Fruit fly (Drosophila melanogaster): ENCODE measurements around the gene MED10.

MED10 gene

DNA sequence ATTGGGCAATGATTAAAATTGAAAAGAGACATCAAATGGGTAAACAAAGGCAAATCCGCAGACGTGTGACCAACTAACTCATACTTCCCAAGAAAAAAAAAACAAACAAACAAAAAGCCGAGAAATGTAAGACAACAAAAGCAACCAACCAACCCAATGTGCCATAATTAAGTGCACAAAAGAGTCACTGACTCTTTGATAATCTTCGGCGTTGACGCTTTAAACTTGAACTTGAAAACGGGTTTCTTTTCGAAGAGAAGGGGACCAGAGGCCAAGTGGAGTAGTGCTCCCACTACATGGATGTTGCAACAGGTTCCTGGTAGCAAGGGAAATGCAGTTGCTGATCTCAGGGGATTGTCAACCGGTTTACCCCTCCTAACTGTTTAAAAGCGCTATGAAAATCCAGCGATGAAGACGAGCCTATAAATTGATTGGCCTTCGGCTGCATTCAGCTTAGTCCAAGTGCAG lies 48.1 kb downstream of the MED10 start, which contains the start of gene CG13064:
Gene CG13064, plus strand, starts transcription at position 418 of the 468 bp plus-strand sequence.
- no peak for TF ChIP-seq CG11093 (GFP tag; IDR thresholded peaks at IDR 0.05)
- no peak for TF ChIP-seq tx (GFP tag; optimal IDR thresholded peaks at IDR 0.05)
- TF ChIP-seq Hr78 (GFP tag; optimal IDR thresholded peaks at IDR 0.05) = peak in 1 of 2 experiments; percentile 87
- TF ChIP-seq CG12744 (GFP tag; optimal IDR thresholded peaks at IDR 0.05) = no peak
- TF ChIP-seq jigr1 (GFP tag; IDR thresholded peaks at IDR 0.05) = no peak
- TF ChIP-seq D19A (tag; optimal IDR thresholded peaks at IDR 0.05) = no peak
- TF ChIP-seq CG2875 (GFP tag; optimal IDR thresholded peaks at IDR 0.05) = no peak
- no peak for TF ChIP-seq dpn (GFP tag; optimal IDR thresholded peaks at IDR 0.05)
- 0 out of 4 replicates have a peak, but pooled peaks have one; percentile 65 for TF ChIP-seq chinmo (GFP tag; IDR thresholded peaks at IDR 0.05; ENCODE audit: partially characterized antibody)
- TF ChIP-seq abd-A (tag; optimal IDR thresholded peaks at IDR 0.05) = peak; percentile 75
- TF ChIP-seq nerfin-2 (GFP tag; IDR thresholded peaks at IDR 0.05; ENCODE audit: partially characterized antibody) = no peak
- no peak for TF ChIP-seq dimm (GFP tag; IDR thresholded peaks at IDR 0.05)
- peak; percentile 56 for TF ChIP-seq oc (tag; optimal IDR thresholded peaks at IDR 0.05)
- TF ChIP-seq Mad (GFP tag; optimal IDR thresholded peaks at IDR 0.05) = no peak
- TF ChIP-seq Fer3 (tag; optimal IDR thresholded peaks at IDR 0.05) = no peak
- no peak for TF ChIP-seq shn (GFP tag; optimal IDR thresholded peaks at IDR 0.05)
- TF ChIP-seq CG32772 (GFP tag; IDR thresholded peaks at IDR 0.05) = no peak
- no peak for TF ChIP-seq zen (tag; optimal IDR thresholded peaks at IDR 0.05)
- no peak for TF ChIP-seq CG12236 (GFP tag; optimal IDR thresholded peaks at IDR 0.05)
- peak; percentile 27 for TF ChIP-seq CG15269 (tag; optimal IDR thresholded peaks at IDR 0.05)
- no peak for TF ChIP-seq jing (GFP tag; optimal IDR thresholded peaks at IDR 0.05)
- peak; percentile 50 for TF ChIP-seq CG12769 (tag; optimal IDR thresholded peaks at IDR 0.05)
- no peak for TF ChIP-seq Hsf (GFP tag; optimal IDR thresholded peaks at IDR 0.05)
- no peak for TF ChIP-seq CG15073 (GFP tag; optimal IDR thresholded peaks at IDR 0.05)
- TF ChIP-seq Awh (GFP tag; IDR thresholded peaks at IDR 0.05) = peak; percentile 19; the same call in 1 of the 2 replicates
- no peak for TF ChIP-seq CG10321 (GFP tag; IDR thresholded peaks at IDR 0.05)
- TF ChIP-seq BtbVII (GFP tag; optimal IDR thresholded peaks at IDR 0.05) = no peak
- TF ChIP-seq CG17568 (GFP tag; optimal IDR thresholded peaks at IDR 0.05) = no peak
- no peak for TF ChIP-seq CG12071 (GFP tag; optimal IDR thresholded peaks at IDR 0.05)
- no peak for TF ChIP-seq Jarid2 (GFP tag; optimal IDR thresholded peaks at IDR 0.05)
- no peak for TF ChIP-seq esg (GFP tag; conservative IDR thresholded peaks at IDR 0.05)
- peak; percentile 8 for TF ChIP-seq nom (GFP tag; optimal IDR thresholded peaks at IDR 0.05)
- TF ChIP-seq p53 (GFP tag; optimal IDR thresholded peaks at IDR 0.05) = no peak

DNA sequence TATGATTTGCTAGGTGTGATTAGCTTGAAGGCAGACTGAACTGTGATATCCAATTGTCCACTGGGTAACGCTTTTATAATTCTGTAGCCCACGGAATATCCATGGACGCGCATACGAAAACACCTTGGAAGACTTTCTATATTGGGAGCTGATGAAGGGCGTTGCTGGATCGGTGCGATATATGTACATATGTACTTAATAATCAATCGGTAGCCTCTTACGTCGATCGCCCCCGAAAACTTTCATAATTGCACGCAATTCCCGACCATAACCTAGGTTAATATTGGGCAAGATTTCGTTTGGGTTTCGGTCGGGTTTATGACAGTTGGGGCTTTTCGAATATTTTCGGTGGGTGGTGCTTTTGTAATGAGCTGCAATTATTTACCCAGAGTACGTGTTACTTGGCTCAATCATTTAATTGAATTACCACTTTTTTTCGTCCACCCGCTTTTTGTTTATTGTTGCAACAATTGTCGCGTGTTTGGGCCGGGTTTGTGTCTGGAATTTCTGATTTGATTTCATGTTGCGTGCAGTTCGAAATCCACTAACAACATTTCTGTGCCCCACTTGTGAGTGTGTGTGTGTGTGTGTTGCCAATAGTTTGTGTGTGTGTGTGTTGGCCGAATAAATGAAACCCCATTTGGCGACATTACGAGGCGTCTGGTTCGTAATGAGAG lies 50.1 kb downstream of the MED10 start, which contains the start of gene CG13049:
Gene CG13049, minus strand, starts transcription at position 51 of the 677 bp plus-strand sequence.
- TF ChIP-seq sd (tag; optimal IDR thresholded peaks at IDR 0.05) = peak; percentile 3
- no peak for TF ChIP-seq CG14710 (tag; optimal IDR thresholded peaks at IDR 0.05)
- TF ChIP-seq pan (optimal IDR thresholded peaks at IDR 0.05) = no peak
- peak in 1 of 2 experiments; percentile 12 for TF ChIP-seq pan (GFP tag; optimal IDR thresholded peaks at IDR 0.05 in 1 of 2, IDR thresholded peaks at IDR 0.05 in 1 of 2)
- TF ChIP-seq vvl (GFP tag; IDR thresholded peaks at IDR 0.05) = peak; percentile 52; the same call in 1 of the 2 replicates
- no peak for TF ChIP-seq CrebB (tag; optimal IDR thresholded peaks at IDR 0.05)

All from whole organism, embryonic.